Worm (Caenorhabditis elegans): Measurements from ENCODE around the gene F11F1.1.
"Not testable (repeated sequence)": the region's sequence is repeated elsewhere in the genome, so short reads cannot be mapped to it uniquely, and the experiment has no call there.

F11F1.1 gene

ce11 chrIII:13390789-13391188 lies 4.6 kb upstream of the F11F1.1 start:
- no peak for TF ChIP-seq nhr-11 (tag; optimal IDR thresholded peaks at IDR 0.05)
- no peak for TF ChIP-seq alr-1 (tag; optimal IDR thresholded peaks at IDR 0.05; ENCODE audit: borderline replicate concordance)
- TF ChIP-seq aly-2 (tag; optimal IDR thresholded peaks at IDR 0.05) = no peak
- TF ChIP-seq jun-1 (tag; optimal IDR thresholded peaks at IDR 0.05) = no peak
- no peak for TF ChIP-seq fkh-8 (tag; optimal IDR thresholded peaks at IDR 0.05)
- peak; percentile 65 for TF ChIP-seq nhr-85 (tag)
- no peak for TF ChIP-seq snpc-4 (tag; optimal IDR thresholded peaks at IDR 0.05)
- no peak for TF ChIP-seq ceh-90 (tag; optimal IDR thresholded peaks at IDR 0.05)
- TF ChIP-seq efl-3 (GFP tag; optimal IDR thresholded peaks at IDR 0.05) = no peak
- TF ChIP-seq efl-1 (optimal IDR thresholded peaks at IDR 0.05) = no peak
- TF ChIP-seq efl-1 (GFP tag; optimal IDR thresholded peaks at IDR 0.05 in 1 of 2) = peak in 1 of 2 experiments; percentile 66
- no peak for TF ChIP-seq elt-3 (tag; optimal IDR thresholded peaks at IDR 0.05)
- no peak for TF ChIP-seq F16B12.6 (tag; optimal IDR thresholded peaks at IDR 0.05)
- TF ChIP-seq pag-3 (tag; optimal IDR thresholded peaks at IDR 0.05; ENCODE audit: borderline replicate concordance, insufficient read depth) = no peak
- no peak for TF ChIP-seq sup-37 (GFP tag; optimal IDR thresholded peaks at IDR 0.05)
- no peak for TF ChIP-seq hlh-4 (tag; optimal IDR thresholded peaks at IDR 0.05)

- no peak for TF ChIP-seq C04F5.9 (tag; optimal IDR thresholded peaks at IDR 0.05)
- TF ChIP-seq efl-1 (optimal IDR thresholded peaks at IDR 0.05) = no peak
- TF ChIP-seq efl-1 (GFP tag; optimal IDR thresholded peaks at IDR 0.05 in 1 of 2) = peak; percentile 27 to 74
Measured at ce11 chrIII:13393239-13393638, 2.1 kb upstream of the F11F1.1 start, which contains the start of gene dnj-17. TSS of gene dnj-17 (minus strand) at chrIII:13393339.

ce11 chrIII:13393647-13394046 lies 1.7 kb upstream of the F11F1.1 start, which contains the start of gene qdpr-1:
TSS of gene qdpr-1 (plus strand) at chrIII:13393910.
- TF ChIP-seq elt-3 (tag; optimal IDR thresholded peaks at IDR 0.05) (peak in 4 of 6 experiments; percentile 43 to 80 (median 54)), lsy-2 (tag; optimal IDR thresholded peaks at IDR 0.05) (peak in 1 of 2 experiments; percentile 12), blmp-1 (tag; optimal IDR thresholded peaks at IDR 0.05) (peak; percentile 59), ceh-82 (tag; optimal IDR thresholded peaks at IDR 0.05) (no peak), snu-23 (GFP tag; optimal IDR thresholded peaks at IDR 0.05) (peak; percentile 17)

ce11 chrIII:13401673-13402258 lies 6.4 kb downstream of the F11F1.1 start, which contains the start of the genes srlf-9 and srlf-10:
TSS of gene srlf-9 (minus strand) at chrIII:13401773.
TSS of gene srlf-10 (plus strand) at chrIII:13402208.
- TF ChIP-seq tlp-1 (tag; optimal IDR thresholded peaks at IDR 0.05); pax-3 (tag; optimal IDR thresholded peaks at IDR 0.05); ama-1 (optimal IDR thresholded peaks at IDR 0.05): not testable (repeated sequence)

ce11 chrIII:13402934-13403333 lies 7.6 kb downstream of the F11F1.1 start, which contains the start of gene mig-18:
TSS of gene mig-18 (plus strand) at chrIII:13403234.
- TF ChIP-seq ama-1 (optimal IDR thresholded peaks at IDR 0.05) (no peak), efl-3 (GFP tag; optimal IDR thresholded peaks at IDR 0.05) (no peak)

- TF ChIP-seq nhr-20 (tag; optimal IDR thresholded peaks at IDR 0.05) (no peak), lsy-2 (tag; optimal IDR thresholded peaks at IDR 0.05) (no peak), unc-130 (tag; optimal IDR thresholded peaks at IDR 0.05) (no peak), hlh-17 (GFP tag; optimal IDR thresholded peaks at IDR 0.05; ENCODE audit: borderline replicate concordance) (no peak), lir-3 (tag; optimal IDR thresholded peaks at IDR 0.05; ENCODE audit: poor library complexity) (no peak), lin-14 (GFP tag; optimal IDR thresholded peaks at IDR 0.05) (no peak), Y116A8C.19 (tag; optimal IDR thresholded peaks at IDR 0.05; ENCODE audit: borderline replicate concordance) (no peak), ceh-90 (tag; optimal IDR thresholded peaks at IDR 0.05) (no peak), snu-23 (GFP tag; optimal IDR thresholded peaks at IDR 0.05) (no peak), sox-4 (tag; optimal IDR thresholded peaks at IDR 0.05) (no peak), isw-1 (GFP tag; IDR thresholded peaks at IDR 0.05) (no peak), unc-62 (GFP tag; optimal IDR thresholded peaks at IDR 0.05) (no peak), fkh-10 (GFP tag; optimal IDR thresholded peaks at IDR 0.05) (no peak), pag-3 (tag; optimal IDR thresholded peaks at IDR 0.05; ENCODE audit: borderline replicate concordance, insufficient read depth) (no peak), pqm-1 (tag; optimal IDR thresholded peaks at IDR 0.05) (no peak), egl-27 (tag; optimal IDR thresholded peaks at IDR 0.05) (no peak), ztf-11 (tag; optimal IDR thresholded peaks at IDR 0.05) (no peak), mdl-1 (tag; optimal IDR thresholded peaks at IDR 0.05) (no peak), nhr-11 (tag; optimal IDR thresholded peaks at IDR 0.05) (no peak), ceh-82 (tag; optimal IDR thresholded peaks at IDR 0.05) (no peak)
Measured at ce11 chrIII:13404418-13404817, 9.1 kb downstream of the F11F1.1 start, which contains the start of gene ttr-52. TSS of gene ttr-52 (plus strand) at chrIII:13404718.

All from whole organism, L1 larva.